Worm (Caenorhabditis elegans) whole organism, young adult: ENCODE data around the gene C17E7.9.

Experiments used
- B0035.1 ChIP-seq: sonication (generic microtip); optimal IDR thresholded peaks from 2 replicates; lab custom pipeline; 2016; ENCODE audit warnings: missing genetic modification characterization, mild to moderate bottlenecking, missing compliant biosample characterization, missing genotype, missing genetic modification reagents
- B0261.1 ChIP-seq: sonication (generic microtip); optimal IDR thresholded peaks from 2 replicates; lab custom pipeline; 2016; ENCODE audit warnings: mild to moderate bottlenecking, missing genetic modification characterization, moderate library complexity, missing compliant biosample characterization
- B0336.3 ChIP-seq: fragments of 200-800 bp; sonication (Bioruptor generic); IDR thresholded peaks from 2 replicates; pipeline ENCODE4 v1.3.6; 2022; ENCODE audit warnings: missing genetic modification characterization, missing compliant biosample characterization
- K12H6.12 ChIP-seq: fragments of 200-800 bp; sonication (Bioruptor generic); optimal IDR thresholded peaks from 2 replicates; lab custom pipeline; 2018; ENCODE audit warnings: mild to moderate bottlenecking, missing genetic modification characterization, missing compliant biosample characterization
- Y53G8AR.9 ChIP-seq: fragments of 200-800 bp; sonication (Bioruptor generic); conservative IDR thresholded peaks from 2 replicates; pipeline ENCODE4 v1.3.6; 2022; ENCODE audit warnings: missing genetic modification reagents, missing genetic modification characterization, missing compliant biosample characterization
- Y95B8A.8 ChIP-seq: fragments of 200-800 bp; sonication (Bioruptor generic); IDR thresholded peaks from 2 replicates; pipeline ENCODE4 v1.3.6; 2022; ENCODE audit warnings: missing genetic modification reagents, missing genetic modification characterization, missing compliant biosample characterization
- attf-3 ChIP-seq: fragments of 200-800 bp; sonication (Bioruptor generic); conservative IDR thresholded peaks from 2 replicates; pipeline ENCODE4 v1.3.6; 2022; ENCODE audit warnings: missing genetic modification reagents, missing genetic modification characterization, missing compliant biosample characterization
- attf-6 ChIP-seq: fragments of 200-800 bp; sonication (Bioruptor generic); IDR thresholded peaks from 2 replicates; pipeline ENCODE4 v1.3.6; 2022; ENCODE audit warnings: missing genetic modification reagents, missing genetic modification characterization, missing compliant biosample characterization
- bed-1 ChIP-seq: fragments of 200-800 bp; sonication (Bioruptor generic); IDR thresholded peaks from 2 replicates; pipeline ENCODE4 v1.3.6; 2022; ENCODE audit warnings: missing genetic modification reagents, missing genetic modification characterization, missing compliant biosample characterization
- bed-2 ChIP-seq: fragments of 200-800 bp; sonication (Bioruptor generic); IDR thresholded peaks from 2 replicates; pipeline ENCODE4 v1.3.6; 2022; ENCODE audit warnings: missing genetic modification reagents, missing genetic modification characterization, missing compliant biosample characterization
- ccch-3 ChIP-seq: fragments of 200-800 bp; sonication (Bioruptor generic); optimal IDR thresholded peaks from 2 replicates; lab custom pipeline; 2018; ENCODE audit warnings: mild to moderate bottlenecking, missing genetic modification characterization, missing compliant biosample characterization
- ceh-100 ChIP-seq: fragments of 200-800 bp; sonication (Bioruptor generic); IDR thresholded peaks from 2 replicates; pipeline ENCODE4 v1.3.6; 2022; ENCODE audit warnings: missing genetic modification reagents, missing genetic modification characterization, missing compliant biosample characterization
- ceh-27 ChIP-seq: fragments of 200-800 bp; sonication (Bioruptor generic); optimal IDR thresholded peaks from 2 replicates; lab custom pipeline; 2018; ENCODE audit warnings: mild to moderate bottlenecking, missing genetic modification characterization, moderate library complexity, missing compliant biosample characterization
- ceh-40 ChIP-seq: fragments of 200-800 bp; sonication (Bioruptor generic); IDR thresholded peaks from 2 replicates; pipeline ENCODE4 v1.3.6; 2022; ENCODE audit warnings: missing genetic modification characterization, missing compliant biosample characterization
- ceh-79 ChIP-seq: sonication (generic microtip); optimal IDR thresholded peaks from 2 replicates; lab custom pipeline; 2017; ENCODE audit warnings: mild to moderate bottlenecking, missing genetic modification characterization, missing compliant biosample characterization
- efl-1 ChIP-seq: fragments of 150-350 bp; optimal IDR thresholded peaks from 2 replicates; lab custom pipeline; 2014; ENCODE audit warnings: missing biosample characterization, missing genetic modification reagents, missing genetic modification characterization
- egrh-3 ChIP-seq: fragments of 200-800 bp; sonication (Bioruptor generic); IDR thresholded peaks from 2 replicates; pipeline ENCODE4 v1.3.6; 2022; ENCODE audit warnings: missing genetic modification reagents, missing genetic modification characterization, missing compliant biosample characterization
- ekl-4 ChIP-seq: fragments of 200-800 bp; sonication (Bioruptor generic); IDR thresholded peaks from 2 replicates; pipeline ENCODE4 v1.3.6; 2022; ENCODE audit warnings: missing genetic modification reagents, missing genetic modification characterization, missing compliant biosample characterization
- ets-4 ChIP-seq: fragments of 200-800 bp; sonication (Bioruptor generic); optimal IDR thresholded peaks from 2 replicates; lab custom pipeline; 2018; ENCODE audit warnings: mild to moderate bottlenecking, missing genetic modification characterization, missing compliant biosample characterization
- him-1 ChIP-seq: sonication (generic microtip); optimal IDR thresholded peaks from 2 replicates; lab custom pipeline; 2016; ENCODE audit warnings: missing genotype, missing genetic modification reagents, missing genetic modification characterization, missing compliant biosample characterization
- hmg-20 ChIP-seq: fragments of 200-800 bp; sonication (Bioruptor generic); IDR thresholded peaks from 2 replicates; pipeline ENCODE4 v1.3.6; 2022; ENCODE audit warnings: missing genetic modification reagents, missing genetic modification characterization, missing compliant biosample characterization
- hrde-1 ChIP-seq: sonication (generic microtip); optimal IDR thresholded peaks from 2 replicates; lab custom pipeline; 2016; ENCODE audit warnings: missing genetic modification characterization, mild to moderate bottlenecking, missing compliant biosample characterization, moderate library complexity, missing genotype, missing genetic modification reagents, borderline replicate concordance
- lin-40 ChIP-seq: sonication (generic microtip); optimal IDR thresholded peaks from 2 replicates; lab custom pipeline; 2016; ENCODE audit warnings: missing genetic modification characterization, mild to moderate bottlenecking, missing compliant biosample characterization, missing genotype, missing genetic modification reagents
- lsl-1 ChIP-seq: fragments of 200-800 bp; sonication (Bioruptor generic); optimal IDR thresholded peaks from 2 replicates; lab custom pipeline; 2018; ENCODE audit warnings: mild to moderate bottlenecking, missing genetic modification characterization, moderate library complexity, missing compliant biosample characterization
- nfyb-1 ChIP-seq: fragments of 200-800 bp; sonication (Bioruptor generic); IDR thresholded peaks from 2 replicates; pipeline ENCODE4 v1.3.6; 2022; ENCODE audit warnings: missing genetic modification reagents, missing genetic modification characterization, missing compliant biosample characterization
- nhr-80 ChIP-seq: sonication (generic microtip); optimal IDR thresholded peaks from 2 replicates; lab custom pipeline; 2016; ENCODE audit warnings: missing genetic modification characterization, missing compliant biosample characterization
- nhr-90 ChIP-seq: sonication (generic microtip); optimal IDR thresholded peaks from 2 replicates; lab custom pipeline; 2016; ENCODE audit warnings: missing genotype, mild to moderate bottlenecking, missing genetic modification characterization, missing compliant biosample characterization
- rec-8 ChIP-seq, 2 experiments: sonication (generic microtip); optimal IDR thresholded peaks; 2 replicates each; lab custom pipeline; 2016; ENCODE audit warnings: mild to moderate bottlenecking in 2 of 2, missing genetic modification characterization in 2 of 2, missing genetic modification reagents in 2 of 2, missing genotype in 2 of 2, missing biosample characterization in 1 of 2, missing compliant biosample characterization in 1 of 2, moderate library complexity in 1 of 2
- repo-1 ChIP-seq: sonication (generic microtip); optimal IDR thresholded peaks from 2 replicates; lab custom pipeline; 2017; ENCODE audit warnings: mild to moderate bottlenecking, missing genetic modification characterization, missing compliant biosample characterization
- sdz-38 ChIP-seq: sonication (generic microtip); optimal IDR thresholded peaks from 2 replicates; lab custom pipeline; 2016; ENCODE audit warnings: missing genotype, missing genetic modification characterization, missing compliant biosample characterization
- sea-2 ChIP-seq: fragments of 200-800 bp; sonication (Bioruptor generic); IDR thresholded peaks from 2 replicates; pipeline ENCODE4 v1.3.6; 2022; ENCODE audit warnings: missing genetic modification characterization, missing compliant biosample characterization
- snpc-1.1 ChIP-seq: sonication (generic microtip); optimal IDR thresholded peaks from 2 replicates; lab custom pipeline; 2017; ENCODE audit warnings: missing genetic modification characterization, mild to moderate bottlenecking, missing compliant biosample characterization, antibody characterized with exemption, moderate library complexity, missing genotype, missing genetic modification reagents; ENCODE audit not compliant: insufficient read depth
- snpc-4 ChIP-seq, 5 experiments: fragments of 150-350 bp in 1 of 5; sonication (generic microtip) in 4 of 5; optimal IDR thresholded peaks; 2 replicates each; lab custom pipeline; 2014 to 2018; ENCODE audit warnings: missing genetic modification characterization in 5 of 5, missing biosample characterization in 3 of 5, antibody characterized with exemption in 2 of 5, mild to moderate bottlenecking in 2 of 5, missing compliant biosample characterization in 2 of 5, missing genotype in 2 of 5, moderate library complexity in 2 of 5, missing genetic modification reagents in 1 of 5
- xnd-1 ChIP-seq: sonication (generic microtip); optimal IDR thresholded peaks from 2 replicates; lab custom pipeline; 2016; ENCODE audit warnings: missing genotype, missing genetic modification reagents, missing genetic modification characterization, missing compliant biosample characterization
- ztf-18 ChIP-seq: sonication (generic microtip); optimal IDR thresholded peaks from 2 replicates; lab custom pipeline; 2016; ENCODE audit warnings: missing genotype, mild to moderate bottlenecking, missing genetic modification characterization, missing compliant biosample characterization
- ztf-26 ChIP-seq: sonication (generic microtip); optimal IDR thresholded peaks from 2 replicates; lab custom pipeline; 2017; ENCODE audit warnings: missing genetic modification characterization, missing compliant biosample characterization

The C17E7.9 gene

ce11 chrV:3857778-3858177 lies 32.9 kb downstream of the C17E7.9 start, which contains the start of gene nhr-188:
nhr-188 (minus strand) TSS chrV:3857861.
- TF ChIP-seq xnd-1 (no peak), hmg-20 (GFP tag; lab: Robert Waterston, UW) (no peak), sea-2 (no peak), ztf-26 (tag; lab: Kevin White, UChicago) (no peak), bed-1 (GFP tag; lab: Robert Waterston, UW) (no peak), bed-2 (no peak), efl-1 (GFP tag; lab: Kevin White, UChicago) (no peak), attf-6 (GFP tag; lab: Robert Waterston, UW) (no peak), repo-1 (tag; lab: Kevin White, UChicago) (no peak), Y53G8AR.9 (GFP tag; lab: Robert Waterston, UW) (no peak), egrh-3 (no peak), lsl-1 (GFP tag; lab: Kevin White, UChicago) (no peak), lin-40 (tag; lab: Kevin White, UChicago) (no peak), B0336.3 (GFP tag; lab: Robert Waterston, UW) (no peak)

DNA sequence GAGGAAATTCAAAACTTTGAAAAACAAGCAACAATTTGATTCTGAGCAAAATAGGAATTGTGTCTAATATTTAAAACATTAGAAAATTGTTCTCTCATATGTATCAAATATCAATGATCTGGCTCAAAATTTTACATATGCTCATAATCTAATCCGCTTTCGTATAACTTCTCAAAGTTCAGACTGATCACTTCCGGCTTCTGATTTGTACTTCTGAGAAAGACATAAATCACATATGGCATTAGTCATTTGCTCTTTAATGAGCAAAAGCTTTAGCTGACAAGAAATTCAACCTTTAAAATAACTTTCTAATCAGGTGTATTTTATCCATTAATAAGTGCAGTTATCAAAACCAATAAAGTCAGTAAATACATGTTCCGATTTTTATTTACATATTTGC lies 34.7 kb downstream of the C17E7.9 start:
- TF ChIP-seq rec-8 (tag; optimal IDR thresholded peaks at IDR 0.05; lab: Kevin White, UChicago) (no peak), K12H6.12 (tag; lab: Kevin White, UChicago) (no peak), him-1 (tag; lab: Kevin White, UChicago) (no peak), nfyb-1 (no peak), ceh-40 (GFP tag; lab: Robert Waterston, UW) (no peak), ztf-18 (no peak), ets-4 (GFP tag; lab: Kevin White, UChicago) (no peak), snpc-1.1 (no peak), Y95B8A.8 (no peak), sdz-38 (tag; lab: Kevin White, UChicago) (no peak), ceh-79 (no peak), ceh-100 (no peak), ekl-4 (GFP tag; lab: Robert Waterston, UW) (no peak), hrde-1 (tag; lab: Kevin White, UChicago) (no peak), attf-3 (GFP tag; lab: Robert Waterston, UW) (no peak), nhr-90 (tag; lab: Kevin White, UChicago) (no peak), B0261.1 (tag; lab: Kevin White, UChicago) (no peak), ccch-3 (GFP tag; lab: Kevin White, UChicago) (no peak), ceh-27 (no peak)

DNA sequence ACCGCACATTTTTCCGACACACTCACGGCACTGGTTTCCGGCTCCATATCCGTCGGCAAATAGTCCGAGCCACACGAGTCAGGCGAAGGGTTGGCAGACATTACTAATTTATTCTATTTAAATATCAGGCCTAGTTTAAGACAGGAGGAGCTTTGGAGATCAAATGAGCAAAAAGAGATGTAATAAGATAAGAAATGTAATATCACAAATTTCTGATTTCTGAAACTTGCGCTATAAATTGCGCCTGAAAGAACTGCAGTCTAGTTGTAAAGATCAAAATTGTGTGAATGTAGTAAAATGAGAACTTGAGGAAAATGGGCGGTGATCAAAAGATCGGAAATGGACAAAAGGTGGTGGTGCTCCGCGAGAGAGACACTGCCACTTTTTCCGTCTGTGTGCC lies 35.8 kb downstream of the C17E7.9 start, which contains the start of gene nhr-186:
nhr-186 (minus strand) TSS at position 101 of the 400 bp plus-strand sequence.
- no peak for TF ChIP-seq B0035.1

DNA sequence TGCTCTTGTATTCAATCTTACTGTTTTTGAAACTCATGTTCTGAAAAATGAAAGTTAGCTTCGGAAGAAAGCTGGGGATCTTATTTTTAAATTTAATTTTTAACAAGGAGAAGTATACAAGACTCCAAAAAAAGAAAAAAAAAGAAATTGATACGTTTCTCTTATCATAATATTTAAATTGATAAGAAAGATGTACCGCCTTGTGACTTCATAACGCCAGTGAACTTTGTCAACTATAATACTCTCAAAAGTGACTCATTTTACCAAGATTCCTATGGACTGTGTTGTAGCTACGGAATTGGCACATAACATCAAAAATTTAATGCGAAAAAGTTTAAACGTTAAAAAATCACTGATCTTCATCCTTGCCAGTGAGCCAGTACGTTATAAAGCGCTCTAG lies 38.9 kb downstream of the C17E7.9 start:
- TF ChIP-seq nhr-80 (tag; lab: Kevin White, UChicago) (peak; percentile 64), snpc-4 (GFP tag; optimal IDR thresholded peaks at IDR 0.05; lab: Kevin White, UChicago) (no peak), snpc-4 (tag; optimal IDR thresholded peaks at IDR 0.05; lab: Kevin White, UChicago) (no peak)
